Fruit fly (Drosophila melanogaster) whole organism, embryonic: Measurements from ENCODE around the gene lectin-37Da.
A peak's percentile ranks its signal among the peaks of the same experiment; 100 is the strongest.

Source experiments
- Antp ChIP-seq: fragments of 200-800 bp; sonication (Bioruptor generic); optimal IDR thresholded peaks from 3 replicates; lab custom pipeline; 2016; ENCODE audit warnings: missing biosample characterization, missing genetic modification characterization
- BEAF-32 ChIP-seq: fragments of 200-800 bp; sonication (Bioruptor generic); optimal IDR thresholded peaks from 3 replicates; lab custom pipeline; 2017; ENCODE audit warnings: missing biosample characterization, missing genetic modification characterization, mild to moderate bottlenecking, moderate library complexity, missing genetic modification reagents
- CG10147 ChIP-seq: fragments of 200-800 bp; sonication (Bioruptor generic); optimal IDR thresholded peaks from 2 replicates; lab custom pipeline; 2019; ENCODE audit warnings: missing biosample characterization, mild to moderate bottlenecking, missing genetic modification characterization, moderate library complexity
- CG12942 ChIP-seq: fragments of 200-800 bp; sonication (Bioruptor generic); optimal IDR thresholded peaks from 3 replicates; lab custom pipeline; 2016; ENCODE audit warnings: missing biosample characterization, missing genetic modification characterization
- CG15011 ChIP-seq: fragments of 200-800 bp; sonication (Bioruptor generic); optimal IDR thresholded peaks from 3 replicates; lab custom pipeline; 2018; ENCODE audit warnings: missing biosample characterization, mild to moderate bottlenecking, missing genetic modification characterization
- CG1529 ChIP-seq: fragments of 200-800 bp; sonication (Bioruptor generic); optimal IDR thresholded peaks from 3 replicates; lab custom pipeline; 2018; ENCODE audit warnings: missing biosample characterization, missing genetic modification characterization
- CG16813 ChIP-seq: fragments of 200-800 bp; sonication (Bioruptor generic); IDR thresholded peaks from 3 replicates; pipeline ENCODE4 v1.3.6; 2022; ENCODE audit warnings: missing biosample characterization, missing genetic modification characterization; ENCODE audit not compliant: partially characterized antibody
- CG17359 ChIP-seq: fragments of 200-800 bp; sonication (Bioruptor generic); optimal IDR thresholded peaks from 3 replicates; lab custom pipeline; 2018; ENCODE audit warnings: missing biosample characterization, mild to moderate bottlenecking, missing genetic modification characterization, moderate library complexity
- CG17612 ChIP-seq: fragments of 200-800 bp; sonication (Bioruptor generic); IDR thresholded peaks from 2 replicates; pipeline ENCODE4 v1.3.6; 2022; ENCODE audit warnings: missing biosample characterization, missing genetic modification characterization
- CG18764 ChIP-seq: fragments of 200-800 bp; sonication (Bioruptor generic); optimal IDR thresholded peaks from 3 replicates; lab custom pipeline; 2016; ENCODE audit warnings: missing biosample characterization, missing genetic modification characterization
- CG2202 ChIP-seq: fragments of 200-800 bp; sonication (Bioruptor generic); optimal IDR thresholded peaks from 2 replicates; lab custom pipeline; 2018; ENCODE audit warnings: missing biosample characterization, mild to moderate bottlenecking, missing genetic modification characterization
- CG32532 ChIP-seq: fragments of 200-800 bp; sonication (Bioruptor generic); IDR thresholded peaks from 2 replicates; pipeline ENCODE4 v1.3.6; 2022; ENCODE audit warnings: missing biosample characterization, missing genetic modification characterization
- CG4328 ChIP-seq: fragments of 200-800 bp; sonication (Bioruptor generic); optimal IDR thresholded peaks from 3 replicates; lab custom pipeline; 2017; ENCODE audit warnings: missing biosample characterization, missing genetic modification reagents, missing genetic modification characterization
- CG43689 ChIP-seq: fragments of 200-800 bp; sonication (Bioruptor generic); IDR thresholded peaks from 2 replicates; pipeline ENCODE4 v1.3.6; 2022; ENCODE audit warnings: missing biosample characterization, missing genetic modification characterization
- CG7987 ChIP-seq: fragments of 200-800 bp; sonication (Bioruptor generic); optimal IDR thresholded peaks from 2 replicates; lab custom pipeline; 2018; ENCODE audit warnings: missing biosample characterization, mild to moderate bottlenecking, missing genetic modification characterization, moderate library complexity
- CG8089 ChIP-seq: fragments of 200-800 bp; sonication (Bioruptor generic); optimal IDR thresholded peaks from 3 replicates; lab custom pipeline; 2016; ENCODE audit warnings: missing biosample characterization, missing genetic modification characterization
- CG8944 ChIP-seq: fragments of 200-800 bp; sonication (Bioruptor generic); optimal IDR thresholded peaks from 3 replicates; lab custom pipeline; 2016; ENCODE audit warnings: missing biosample characterization, missing genetic modification characterization
- CG9609 ChIP-seq: fragments of 200-800 bp; sonication (Bioruptor generic); optimal IDR thresholded peaks from 3 replicates; lab custom pipeline; 2016; ENCODE audit warnings: missing biosample characterization, missing genetic modification characterization
- CkIIα-i1 ChIP-seq: fragments of 200-800 bp; sonication (Bioruptor generic); IDR thresholded peaks from 2 replicates; pipeline ENCODE4 v1.3.6; 2022; ENCODE audit warnings: missing biosample characterization, missing genetic modification characterization
- HmgD ChIP-seq: fragments of 200-800 bp; sonication (Bioruptor generic); optimal IDR thresholded peaks from 3 replicates; lab custom pipeline; 2016; ENCODE audit warnings: missing biosample characterization, missing genetic modification characterization
- Hr51 ChIP-seq, 2 experiments: fragments of 200-800 bp; sonication (Bioruptor generic); optimal IDR thresholded peaks; 2 replicates in 1 of 2; 3 replicates in 1 of 2; lab custom pipeline; 2016 to 2018; ENCODE audit warnings: missing biosample characterization in 2 of 2, missing genetic modification characterization in 2 of 2, mild to moderate bottlenecking in 1 of 2, moderate library complexity in 1 of 2
- Jarid2 ChIP-seq: fragments of 200-800 bp; sonication (Bioruptor generic); optimal IDR thresholded peaks from 3 replicates; lab custom pipeline; 2017; ENCODE audit warnings: mild to moderate bottlenecking, missing biosample characterization, missing genetic modification reagents, missing genetic modification characterization
- Lpt ChIP-seq: fragments of >200 bp; optimal IDR thresholded peaks from 2 replicates; lab custom pipeline; 2018; ENCODE audit warnings: missing biosample characterization, missing genetic modification characterization
- MTF-1 ChIP-seq: fragments of 200-800 bp; sonication (Bioruptor generic); optimal IDR thresholded peaks from 2 replicates; lab custom pipeline; 2018; ENCODE audit warnings: missing biosample characterization, mild to moderate bottlenecking, missing genetic modification characterization, borderline replicate concordance
- NC2β ChIP-seq: fragments of 200-800 bp; sonication (Bioruptor generic); optimal IDR thresholded peaks from 2 replicates; lab custom pipeline; 2016; ENCODE audit warnings: missing biosample characterization, missing genetic modification characterization
- NK7.1 ChIP-seq: fragments of 200-800 bp; sonication (Bioruptor generic); optimal IDR thresholded peaks from 3 replicates; lab custom pipeline; 2016; ENCODE audit warnings: missing biosample characterization, missing genetic modification characterization
- Ptx1 ChIP-seq: fragments of 200-800 bp; sonication (Bioruptor generic); IDR thresholded peaks from 2 replicates; pipeline ENCODE4 v1.3.6; 2022; ENCODE audit warnings: missing biosample characterization, missing genetic modification characterization
- Ravus ChIP-seq: fragments of 200-800 bp; sonication (Bioruptor generic); IDR thresholded peaks from 2 replicates; pipeline ENCODE4 v1.3.6; 2022; ENCODE audit warnings: missing biosample characterization, missing genetic modification characterization
- ato ChIP-seq: fragments of 200-800 bp; sonication (Bioruptor generic); IDR thresholded peaks from 2 replicates; pipeline ENCODE4 v1.3.6; 2022; ENCODE audit warnings: missing biosample characterization, missing genetic modification characterization; ENCODE audit not compliant: partially characterized antibody
- br ChIP-seq: fragments of >200 bp; optimal IDR thresholded peaks from 2 replicates; lab custom pipeline; 2017
- dimm ChIP-seq: fragments of 200-800 bp; sonication (Bioruptor generic); IDR thresholded peaks from 2 replicates; pipeline ENCODE4 v1.3.6; 2022; ENCODE audit warnings: missing biosample characterization, missing genetic modification characterization
- fd102C ChIP-seq: fragments of 200-800 bp; sonication (Bioruptor generic); optimal IDR thresholded peaks from 2 replicates; lab custom pipeline; 2018; ENCODE audit warnings: missing biosample characterization, mild to moderate bottlenecking, missing genetic modification characterization, moderate library complexity
- hb ChIP-seq: fragments of 200-800 bp; sonication (Bioruptor generic); IDR thresholded peaks from 3 replicates; pipeline ENCODE4 v1.3.6; 2022; ENCODE audit warnings: missing biosample characterization, missing genetic modification characterization; ENCODE audit not compliant: partially characterized antibody
- hth ChIP-seq: fragments of >200 bp; optimal IDR thresholded peaks from 2 replicates; lab custom pipeline; 2017; ENCODE audit warnings: inconsistent platforms
- kah ChIP-seq: fragments of 200-800 bp; sonication (Bioruptor generic); optimal IDR thresholded peaks from 2 replicates; lab custom pipeline; 2018; ENCODE audit warnings: missing biosample characterization, mild to moderate bottlenecking, missing genetic modification characterization
- ken ChIP-seq: fragments of 200-800 bp; sonication (Bioruptor generic); IDR thresholded peaks from 3 replicates; pipeline ENCODE4 v1.3.6; 2022; ENCODE audit warnings: missing biosample characterization, missing genetic modification characterization
- lab ChIP-seq: fragments of 200-800 bp; sonication (Bioruptor generic); optimal IDR thresholded peaks from 3 replicates; lab custom pipeline; 2017; ENCODE audit warnings: missing biosample characterization, missing genetic modification characterization, mild to moderate bottlenecking, moderate library complexity, missing genetic modification reagents
- maf-S ChIP-seq: fragments of 200-800 bp; sonication (Bioruptor generic); optimal IDR thresholded peaks from 2 replicates; lab custom pipeline; 2016; ENCODE audit warnings: missing biosample characterization, missing genetic modification characterization
- nau ChIP-seq: fragments of 200-800 bp; sonication (Bioruptor generic); optimal IDR thresholded peaks from 3 replicates; lab custom pipeline; 2017; ENCODE audit warnings: missing biosample characterization, mild to moderate bottlenecking, missing genetic modification characterization, missing genetic modification reagents
- pnt ChIP-seq: fragments of 200-800 bp; sonication (Bioruptor generic); optimal IDR thresholded peaks from 3 replicates; lab custom pipeline; 2016; ENCODE audit warnings: missing biosample characterization, missing genetic modification characterization
- pum ChIP-seq: fragments of 200-800 bp; sonication (Bioruptor generic); optimal IDR thresholded peaks from 2 replicates; lab custom pipeline; 2016; ENCODE audit warnings: missing biosample characterization, missing genetic modification characterization
- salm ChIP-seq: fragments of 200-800 bp; sonication (Bioruptor generic); optimal IDR thresholded peaks from 2 replicates; lab custom pipeline; 2018; ENCODE audit warnings: missing biosample characterization, mild to moderate bottlenecking, missing genetic modification characterization
- slbo ChIP-seq: fragments of 200-800 bp; sonication (Bioruptor generic); IDR thresholded peaks from 2 replicates; pipeline ENCODE4 v1.3.6; 2022; ENCODE audit warnings: missing biosample characterization, missing genetic modification characterization
- sna ChIP-seq: fragments of 200-800 bp; sonication (Bioruptor generic); IDR thresholded peaks from 2 replicates; pipeline ENCODE4 v1.3.6; 2022; ENCODE audit warnings: missing biosample characterization, missing genetic modification characterization; ENCODE audit not compliant: partially characterized antibody
- stc ChIP-seq: fragments of 200-800 bp; sonication (Bioruptor generic); IDR thresholded peaks from 2 replicates; pipeline ENCODE4 v1.3.6; 2022; ENCODE audit warnings: missing biosample characterization, missing genetic modification characterization
- tgo ChIP-seq: fragments of 200-800 bp; sonication (Bioruptor generic); IDR thresholded peaks from 3 replicates; pipeline ENCODE4 v1.3.6; 2022; ENCODE audit warnings: missing biosample characterization, missing genetic modification characterization
- tin ChIP-seq: fragments of 200-800 bp; sonication (Bioruptor generic); optimal IDR thresholded peaks from 3 replicates; lab custom pipeline; 2016; ENCODE audit warnings: missing biosample characterization, missing genetic modification characterization
- vvl ChIP-seq: fragments of 200-800 bp; sonication (Bioruptor generic); IDR thresholded peaks from 2 replicates; pipeline ENCODE4 v1.3.6; 2022; ENCODE audit warnings: missing biosample characterization, missing genetic modification characterization
- zen2 ChIP-seq: fragments of 200-800 bp; sonication (Bioruptor generic); IDR thresholded peaks from 3 replicates; pipeline ENCODE4 v1.3.6; 2022; ENCODE audit warnings: missing biosample characterization, missing genetic modification characterization; ENCODE audit not compliant: partially characterized antibody
- zfh2 ChIP-seq: fragments of 200-800 bp; sonication (Bioruptor generic); optimal IDR thresholded peaks from 2 replicates; lab custom pipeline; 2016; ENCODE audit warnings: missing biosample characterization, missing genetic modification characterization

Gene lectin-37Da

DNA sequence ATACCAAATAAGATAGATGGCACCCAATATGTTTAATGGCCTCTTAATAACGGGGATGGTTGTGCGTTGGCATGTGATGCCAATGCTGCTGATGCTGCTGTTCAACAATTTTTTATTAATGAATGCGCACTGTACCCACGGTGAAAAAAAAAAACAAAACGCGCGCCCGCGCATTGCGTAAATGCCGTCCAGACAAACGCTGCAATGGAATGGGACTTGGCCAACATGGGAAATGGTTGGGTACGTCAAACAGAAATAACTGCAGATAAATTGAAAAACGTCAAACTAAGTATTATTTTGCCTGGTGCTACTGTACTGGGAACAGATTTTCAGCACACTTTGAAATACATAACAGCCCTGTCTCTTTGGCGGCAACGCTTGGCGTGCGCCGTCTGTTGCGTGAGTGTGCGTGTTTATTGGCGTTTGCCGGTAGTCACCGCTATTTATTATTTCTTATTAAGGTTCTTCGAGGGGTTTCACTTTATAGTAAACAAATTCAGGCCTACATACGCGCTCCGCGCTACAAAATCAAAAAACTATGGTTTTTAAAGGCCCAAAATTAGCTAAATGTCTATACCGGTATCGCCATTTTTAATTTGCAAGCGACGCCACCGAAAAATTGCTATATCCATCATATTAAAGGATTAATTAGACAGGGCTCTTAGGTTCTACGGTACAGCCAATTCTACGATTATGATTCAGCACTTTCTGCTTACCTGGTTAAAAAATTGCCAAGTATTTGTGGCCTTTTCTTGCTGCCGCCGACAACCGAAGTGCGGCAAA is 34.6 kb downstream of the lectin-37Da start (continued):
- TF ChIP-seq zen2, result no peak; the same call in 2 of the 3 replicates
- TF ChIP-seq fd102C (GFP tag; lab: Kevin White, UChicago), result no peak
- TF ChIP-seq sna (GFP tag; lab: Robert Waterston, UW), result no peak; the same call in 1 of the 2 replicates
- TF ChIP-seq pum (GFP tag; lab: Kevin White, UChicago), result no peak
- TF ChIP-seq hb (GFP tag; lab: Robert Waterston, UW), result 0 out of 3 replicates have a peak, but pooled peaks have one; percentile 29
- TF ChIP-seq hth (lab: Kevin White, UChicago), result no peak
- TF ChIP-seq CG17359 (tag; lab: Kevin White, UChicago), result peak; percentile 41
- TF ChIP-seq CG4328 (GFP tag; lab: Kevin White, UChicago), result no peak
- TF ChIP-seq CG1529 (GFP tag; lab: Kevin White, UChicago), result no peak
- no peak for TF ChIP-seq br (lab: Kevin White, UChicago)
- TF ChIP-seq vvl, result 0 out of 2 replicates have a peak, but pooled peaks have one; percentile 30
- no peak for TF ChIP-seq CG2202 (tag; lab: Kevin White, UChicago)
- TF ChIP-seq CG10147 (GFP tag; lab: Kevin White, UChicago), result no peak
- TF ChIP-seq CG12942 (GFP tag; lab: Kevin White, UChicago), result no peak
- no peak for TF ChIP-seq CG7987 (GFP tag; lab: Kevin White, UChicago)
- no peak for TF ChIP-seq stc
- TF ChIP-seq tin (GFP tag; lab: Kevin White, UChicago), result peak; percentile 43
- no peak for TF ChIP-seq pnt
- no peak for TF ChIP-seq Jarid2 (GFP tag; lab: Kevin White, UChicago)
- TF ChIP-seq CG8944 (GFP tag; lab: Kevin White, UChicago), result no peak
- no peak for TF ChIP-seq CG9609
- TF ChIP-seq maf-S, result no peak
- no peak for TF ChIP-seq NC2β (GFP tag; lab: Kevin White, UChicago)
- no peak for TF ChIP-seq tgo (GFP tag; lab: Robert Waterston, UW)
- peak; percentile 60 for TF ChIP-seq slbo (GFP tag; lab: Robert Waterston, UW)
- no peak for TF ChIP-seq NK7.1
- no peak for TF ChIP-seq CG18764 (GFP tag; lab: Kevin White, UChicago)
- no peak for TF ChIP-seq CG16813
- 0 out of 3 replicates have a peak, but pooled peaks have one; percentile 52 for TF ChIP-seq ken (GFP tag; lab: Robert Waterston, UW)
- no peak for TF ChIP-seq Ravus
- no peak for TF ChIP-seq CG15011 (GFP tag; lab: Kevin White, UChicago)
- TF ChIP-seq Ptx1, result peak; percentile 42; the same call in 1 of the 2 replicates
- no peak for TF ChIP-seq BEAF-32 (GFP tag; lab: Kevin White, UChicago)
- no peak for TF ChIP-seq MTF-1 (GFP tag; lab: Kevin White, UChicago)
- TF ChIP-seq Antp (GFP tag; lab: Kevin White, UChicago), result peak; percentile 1
- TF ChIP-seq CG8089 (GFP tag; lab: Kevin White, UChicago), result no peak
- no peak for TF ChIP-seq lab (GFP tag; lab: Kevin White, UChicago)
- no peak for TF ChIP-seq CG17612 (GFP tag; lab: Robert Waterston, UW)
- no peak for TF ChIP-seq dimm (GFP tag; lab: Robert Waterston, UW)
- no peak for TF ChIP-seq nau (GFP tag; lab: Kevin White, UChicago)
- TF ChIP-seq CkIIα-i1 (GFP tag; lab: Robert Waterston, UW), result no peak
- no peak for TF ChIP-seq ato (GFP tag; lab: Robert Waterston, UW)
- no peak for TF ChIP-seq zfh2
- TF ChIP-seq salm (tag; lab: Kevin White, UChicago), result no peak
- peak in 1 of 2 experiments; percentile 20 for TF ChIP-seq Hr51 (GFP tag; optimal IDR thresholded peaks at IDR 0.05; lab: Kevin White, UChicago)
- no peak for TF ChIP-seq kah (GFP tag; lab: Kevin White, UChicago)
- no peak for TF ChIP-seq HmgD (GFP tag; lab: Kevin White, UChicago)
- TF ChIP-seq CG32532 (GFP tag; lab: Robert Waterston, UW), result peak; percentile 37; the same call in 1 of the 2 replicates
- no peak for TF ChIP-seq Lpt (GFP tag; lab: Kevin White, UChicago)
- TF ChIP-seq CG43689 (GFP tag; lab: Robert Waterston, UW), result no peak
